Worm (Caenorhabditis elegans) whole organism, young adult: ENCODE measurements around the gene ttc-37.

Experiments used
- B0035.1 ChIP-seq: sonication (generic microtip); optimal IDR thresholded peaks from 2 replicates; lab custom pipeline; 2016; ENCODE audit warnings: missing genetic modification characterization, mild to moderate bottlenecking, missing compliant biosample characterization, missing genotype, missing genetic modification reagents
- C17E4.6 ChIP-seq: fragments of 200-800 bp; sonication (Bioruptor generic); IDR thresholded peaks from 2 replicates; pipeline ENCODE4 v1.3.6; 2022; ENCODE audit warnings: missing genetic modification reagents, missing genetic modification characterization, missing compliant biosample characterization
- F10E7.11 ChIP-seq: sonication (generic microtip); optimal IDR thresholded peaks from 2 replicates; lab custom pipeline; 2017; ENCODE audit warnings: mild to moderate bottlenecking, missing genetic modification characterization, moderate library complexity, missing compliant biosample characterization
- F23B12.7 ChIP-seq: sonication (generic microtip); optimal IDR thresholded peaks from 2 replicates; lab custom pipeline; 2017; ENCODE audit warnings: missing genetic modification characterization, mild to moderate bottlenecking, missing compliant biosample characterization, antibody characterized with exemption, moderate library complexity; ENCODE audit not compliant: insufficient read depth
- F37B4.10 ChIP-seq: fragments of 200-800 bp; sonication (Bioruptor generic); IDR thresholded peaks from 2 replicates; pipeline ENCODE4 v1.3.6; 2022; ENCODE audit warnings: missing genetic modification characterization, missing compliant biosample characterization
- F52B5.7 ChIP-seq: sonication (generic microtip); optimal IDR thresholded peaks from 2 replicates; lab custom pipeline; 2016; ENCODE audit warnings: mild to moderate bottlenecking, missing genetic modification characterization, missing compliant biosample characterization
- F55B11.4 ChIP-seq: sonication (generic microtip); optimal IDR thresholded peaks from 2 replicates; lab custom pipeline; 2016; ENCODE audit warnings: missing compliant biosample characterization, missing genetic modification characterization, borderline replicate concordance; ENCODE audit not compliant: insufficient read depth
- T26A5.8 ChIP-seq: sonication (generic microtip); optimal IDR thresholded peaks from 2 replicates; lab custom pipeline; 2016; ENCODE audit warnings: missing genetic modification characterization, missing compliant biosample characterization
- akir-1 ChIP-seq: fragments of 200-800 bp; sonication (Bioruptor generic); optimal IDR thresholded peaks from 2 replicates; lab custom pipeline; 2018; ENCODE audit warnings: mild to moderate bottlenecking, missing genetic modification characterization, moderate library complexity, missing compliant biosample characterization
- ama-1 ChIP-seq, 3 experiments: fragments of 150-350 bp in 1 of 3; sonication (generic microtip) in 2 of 3; optimal IDR thresholded peaks; 2 replicates each; lab custom pipeline; 2014 to 2018; ENCODE audit warnings: missing biosample characterization in 2 of 3, missing genetic modification characterization in 2 of 3, missing genetic modification reagents in 2 of 3
- aptf-3 ChIP-seq: fragments of 200-800 bp; sonication (Bioruptor generic); IDR thresholded peaks from 2 replicates; pipeline ENCODE4 v1.3.6; 2022; ENCODE audit warnings: missing genetic modification characterization, missing compliant biosample characterization
- athp-1 ChIP-seq: sonication (generic microtip); optimal IDR thresholded peaks from 2 replicates; lab custom pipeline; 2017; ENCODE audit warnings: mild to moderate bottlenecking, missing genetic modification characterization, missing compliant biosample characterization
- cebp-2 ChIP-seq: fragments of 200-800 bp; sonication (Bioruptor generic); IDR thresholded peaks from 2 replicates; pipeline ENCODE4 v1.3.6; 2022; ENCODE audit warnings: missing genetic modification characterization, missing compliant biosample characterization
- ceh-40 ChIP-seq: fragments of 200-800 bp; sonication (Bioruptor generic); IDR thresholded peaks from 2 replicates; pipeline ENCODE4 v1.3.6; 2022; ENCODE audit warnings: missing genetic modification characterization, missing compliant biosample characterization
- chd-7 ChIP-seq: sonication (generic microtip); optimal IDR thresholded peaks from 2 replicates; lab custom pipeline; 2016; ENCODE audit warnings: mild to moderate bottlenecking, missing genetic modification characterization, moderate library complexity, missing compliant biosample characterization
- egl-44 ChIP-seq: fragments of 200-800 bp; sonication (Bioruptor generic); IDR thresholded peaks from 2 replicates; pipeline ENCODE4 v1.3.6; 2022; ENCODE audit warnings: missing genetic modification reagents, missing genetic modification characterization, missing compliant biosample characterization
- ets-4 ChIP-seq: fragments of 200-800 bp; sonication (Bioruptor generic); optimal IDR thresholded peaks from 2 replicates; lab custom pipeline; 2018; ENCODE audit warnings: mild to moderate bottlenecking, missing genetic modification characterization, missing compliant biosample characterization
- fkh-3 ChIP-seq: sonication (generic microtip); optimal IDR thresholded peaks from 2 replicates; lab custom pipeline; 2016; ENCODE audit warnings: mild to moderate bottlenecking, missing genetic modification characterization, missing compliant biosample characterization
- gei-17 ChIP-seq: fragments of 200-800 bp; sonication (Bioruptor generic); optimal IDR thresholded peaks from 2 replicates; lab custom pipeline; 2018; ENCODE audit warnings: mild to moderate bottlenecking, missing genetic modification characterization, missing compliant biosample characterization
- hlh-12 ChIP-seq: sonication (generic microtip); optimal IDR thresholded peaks from 2 replicates; lab custom pipeline; 2016; ENCODE audit warnings: missing genetic modification characterization, missing compliant biosample characterization
- hlh-26 ChIP-seq: fragments of 200-800 bp; sonication (Bioruptor generic); conservative IDR thresholded peaks from 2 replicates; pipeline ENCODE4 v1.3.6; 2022; ENCODE audit warnings: missing genetic modification reagents, missing genetic modification characterization, missing compliant biosample characterization
- hmg-1.2 ChIP-seq: fragments of 200-800 bp; sonication (Bioruptor generic); IDR thresholded peaks from 2 replicates; pipeline ENCODE4 v1.3.6; 2022; ENCODE audit warnings: missing genetic modification reagents, missing genetic modification characterization, missing compliant biosample characterization
- hsf-1 ChIP-seq: fragments of 200-800 bp; sonication (Bioruptor generic); IDR thresholded peaks from 2 replicates; pipeline ENCODE4 v1.3.6; 2022; ENCODE audit warnings: missing genetic modification reagents, missing genetic modification characterization, missing compliant biosample characterization
- lin-26 ChIP-seq: fragments of 200-800 bp; sonication (Bioruptor generic); IDR thresholded peaks from 2 replicates; pipeline ENCODE4 v1.3.6; 2022; ENCODE audit warnings: missing genetic modification reagents, missing genetic modification characterization, missing compliant biosample characterization
- lin-35 ChIP-seq, 3 experiments: fragments of 150-350 bp in 2 of 3; sonication (generic microtip) in 1 of 3; optimal IDR thresholded peaks; 2 replicates each; lab custom pipeline; 2014 to 2018; ENCODE audit warnings: missing biosample characterization in 3 of 3, missing genetic modification characterization in 3 of 3, missing genetic modification reagents in 3 of 3
- madf-6 ChIP-seq: fragments of 200-800 bp; sonication (Bioruptor generic); IDR thresholded peaks from 2 replicates; pipeline ENCODE4 v1.3.6; 2022; ENCODE audit warnings: missing genetic modification reagents, missing genetic modification characterization, missing compliant biosample characterization
- mes-4 ChIP-seq: sonication (generic microtip); optimal IDR thresholded peaks from 2 replicates; lab custom pipeline; 2016; ENCODE audit warnings: missing genotype, missing genetic modification characterization, missing compliant biosample characterization
- mxl-1 ChIP-seq: sonication (generic microtip); optimal IDR thresholded peaks from 2 replicates; lab custom pipeline; 2016; ENCODE audit warnings: missing genetic modification characterization, missing compliant biosample characterization
- nhr-179 ChIP-seq: sonication (generic microtip); optimal IDR thresholded peaks from 2 replicates; lab custom pipeline; 2016; ENCODE audit warnings: mild to moderate bottlenecking, missing genetic modification characterization, missing compliant biosample characterization
- nhr-80 ChIP-seq: sonication (generic microtip); optimal IDR thresholded peaks from 2 replicates; lab custom pipeline; 2016; ENCODE audit warnings: missing genetic modification characterization, missing compliant biosample characterization
- pbrm-1 ChIP-seq: fragments of 200-800 bp; sonication (Bioruptor generic); IDR thresholded peaks from 2 replicates; pipeline ENCODE4 v1.3.6; 2022; ENCODE audit warnings: missing genetic modification reagents, missing genetic modification characterization, missing compliant biosample characterization
- rcor-1 ChIP-seq: fragments of 200-800 bp; sonication (Bioruptor generic); IDR thresholded peaks from 2 replicates; pipeline ENCODE4 v1.3.6; 2022; ENCODE audit warnings: missing genetic modification reagents, missing genetic modification characterization, missing compliant biosample characterization
- sdz-38 ChIP-seq: sonication (generic microtip); optimal IDR thresholded peaks from 2 replicates; lab custom pipeline; 2016; ENCODE audit warnings: missing genotype, missing genetic modification characterization, missing compliant biosample characterization
- snpc-3.4 ChIP-seq: sonication (generic microtip); optimal IDR thresholded peaks from 2 replicates; lab custom pipeline; 2017; ENCODE audit warnings: missing genetic modification characterization, mild to moderate bottlenecking, missing compliant biosample characterization, antibody characterized with exemption, moderate library complexity, missing genotype, missing genetic modification reagents
- tbp1 ChIP-seq: fragments of 200-800 bp; sonication (Bioruptor generic); optimal IDR thresholded peaks from 2 replicates; lab custom pipeline; 2018; ENCODE audit warnings: mild to moderate bottlenecking, missing genetic modification characterization, missing compliant biosample characterization
- tlf-1 ChIP-seq: fragments of 200-800 bp; sonication (Bioruptor generic); optimal IDR thresholded peaks from 2 replicates; lab custom pipeline; 2018; ENCODE audit warnings: mild to moderate bottlenecking, missing genetic modification characterization, missing compliant biosample characterization
- xnd-1 ChIP-seq: sonication (generic microtip); optimal IDR thresholded peaks from 2 replicates; lab custom pipeline; 2016; ENCODE audit warnings: missing genotype, missing genetic modification reagents, missing genetic modification characterization, missing compliant biosample characterization
- ztf-22 ChIP-seq: fragments of 200-800 bp; sonication (Bioruptor generic); optimal IDR thresholded peaks from 2 replicates; lab custom pipeline; 2018; ENCODE audit warnings: mild to moderate bottlenecking, missing genetic modification characterization, moderate library complexity, missing compliant biosample characterization
- ztf-25 ChIP-seq: fragments of 200-800 bp; sonication (Bioruptor generic); IDR thresholded peaks from 2 replicates; pipeline ENCODE4 v1.3.6; 2022; ENCODE audit warnings: missing genetic modification reagents, missing genetic modification characterization, missing compliant biosample characterization
- ztf-6 ChIP-seq: fragments of 200-800 bp; sonication (Bioruptor generic); IDR thresholded peaks from 2 replicates; pipeline ENCODE4 v1.3.6; 2022; ENCODE audit warnings: missing genetic modification reagents, missing genetic modification characterization, missing compliant biosample characterization

Gene ttc-37

DNA sequence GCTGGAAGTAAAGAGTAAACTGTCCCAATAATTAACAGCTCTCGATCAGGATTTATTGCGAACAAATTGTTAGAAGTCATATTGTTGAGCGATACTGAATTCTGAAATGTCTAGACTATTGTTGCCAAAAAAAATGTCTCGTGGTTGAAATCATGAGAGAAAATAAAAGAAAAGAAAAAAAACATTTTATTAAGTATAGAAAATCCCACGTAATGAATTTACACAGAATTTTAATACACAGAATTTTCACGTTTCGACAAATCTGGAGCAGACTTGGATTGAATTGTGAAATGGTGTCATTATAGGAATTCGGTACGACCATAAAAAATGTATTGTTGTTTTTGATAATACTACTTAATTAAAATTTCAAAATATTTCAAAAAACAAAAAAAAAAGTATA is 31.4 kb upstream of the ttc-37 start, which contains the start of gene srt-65:
TSS of gene srt-65 (minus strand) at position 101 of the 400 bp plus-strand sequence.
- TF ChIP-seq ets-4, result no peak
- no peak for TF ChIP-seq F10E7.11 (tag; lab: Kevin White, UChicago)
- TF ChIP-seq B0035.1, result no peak
- no peak for TF ChIP-seq madf-6
- no peak for TF ChIP-seq ceh-40 (GFP tag; lab: Robert Waterston, UW)
- TF ChIP-seq athp-1 (tag; lab: Kevin White, UChicago), result no peak
- no peak for TF ChIP-seq chd-7 (tag; lab: Kevin White, UChicago)
- no peak for TF ChIP-seq hmg-1.2 (GFP tag; lab: Robert Waterston, UW)
- no peak for TF ChIP-seq F37B4.10 (GFP tag; lab: Robert Waterston, UW)
- TF ChIP-seq hlh-26 (GFP tag; lab: Robert Waterston, UW), result no peak
- no peak for TF ChIP-seq gei-17 (GFP tag; lab: Kevin White, UChicago)
- no peak for TF ChIP-seq lin-26 (GFP tag; lab: Robert Waterston, UW)
- no peak for TF ChIP-seq nhr-179 (tag; lab: Kevin White, UChicago)
- TF ChIP-seq fkh-3 (tag; lab: Kevin White, UChicago), result no peak

DNA sequence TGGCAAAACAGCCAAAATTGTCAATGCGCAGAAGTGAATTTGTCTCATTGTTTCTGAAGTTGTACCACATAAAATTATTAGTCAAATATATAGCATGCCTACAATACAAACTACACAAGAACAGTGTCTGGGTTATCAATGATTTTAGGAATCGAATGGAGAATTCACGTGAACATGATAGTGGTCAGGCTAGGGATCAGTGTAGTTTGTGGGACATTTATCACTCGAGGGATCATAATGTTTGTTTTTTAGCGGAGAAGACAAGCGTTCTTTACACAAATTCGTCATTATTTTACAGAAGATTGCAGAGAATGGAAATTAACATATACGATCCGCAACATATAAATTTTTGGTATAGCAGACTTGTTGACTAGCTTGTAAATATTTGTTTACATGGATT is 27.1 kb upstream of the ttc-37 start, which contains the start of gene ugt-51:
TSS of gene ugt-51 (minus strand) at position 101 of the 400 bp plus-strand sequence.
- TF ChIP-seq ceh-40 (GFP tag; lab: Robert Waterston, UW), result no peak
- TF ChIP-seq lin-26 (GFP tag; lab: Robert Waterston, UW), result no peak
- no peak for TF ChIP-seq F23B12.7 (tag; lab: Kevin White, UChicago)
- TF ChIP-seq mes-4, result no peak
- TF ChIP-seq tbp1, result no peak
- no peak for TF ChIP-seq sdz-38 (tag; lab: Kevin White, UChicago)
- no peak for TF ChIP-seq B0035.1
- TF ChIP-seq hsf-1, result no peak
- no peak for TF ChIP-seq ztf-6
- no peak for TF ChIP-seq ama-1 (optimal IDR thresholded peaks at IDR 0.05; lab: Kevin White, UChicago)
- TF ChIP-seq ama-1 (GFP tag; optimal IDR thresholded peaks at IDR 0.05; lab: Kevin White, UChicago), result no peak
- no peak for TF ChIP-seq egl-44 (GFP tag; lab: Robert Waterston, UW)
- no peak for TF ChIP-seq ztf-25
- TF ChIP-seq, all 124 proteins: peak for 0

DNA sequence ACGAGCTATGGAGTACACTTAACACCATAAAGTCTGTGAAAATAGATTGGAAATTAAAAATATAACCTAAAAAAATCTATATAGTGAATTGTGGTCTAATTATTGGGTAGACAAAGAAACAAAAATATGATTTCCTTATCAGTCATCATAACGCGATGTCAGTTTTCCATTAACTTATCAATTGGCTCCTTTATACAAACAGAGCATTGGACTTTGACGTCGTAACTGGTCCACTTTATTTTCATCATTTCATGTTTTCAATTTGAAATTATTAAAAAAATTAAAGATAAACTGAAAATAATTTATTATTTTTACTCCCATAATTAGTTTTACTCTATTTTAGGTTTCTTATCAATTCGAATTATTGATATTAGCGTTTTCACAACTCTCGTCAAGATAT is 26.2 kb upstream of the ttc-37 start:
- TF ChIP-seq aptf-3 (no peak), nhr-80 (peak; percentile 13)

DNA sequence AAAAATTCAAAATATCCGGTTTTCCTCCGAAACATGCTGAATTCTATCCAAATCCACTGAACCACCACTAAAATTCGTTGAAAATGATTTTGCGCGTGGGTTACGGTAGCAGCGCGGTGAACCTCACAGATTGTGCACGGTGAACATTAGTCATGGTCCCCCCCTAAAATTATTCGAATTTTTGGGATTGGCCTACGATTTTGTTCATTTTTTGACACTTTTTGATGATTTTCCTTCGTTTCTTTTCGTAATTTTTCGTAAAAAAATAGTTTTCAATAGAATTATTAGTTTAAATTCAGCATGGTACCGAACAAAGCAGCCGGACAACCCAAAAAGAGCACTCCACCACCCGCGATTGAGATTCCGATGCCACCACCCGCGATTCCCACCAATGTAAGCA is 22.7 kb upstream of the ttc-37 start, which contains the start of gene C03A7.2:
TSS of gene C03A7.2 (plus strand) at position 301 of the 400 bp plus-strand sequence.
- TF ChIP-seq nhr-80 (no peak), madf-6 (no peak), cebp-2 (GFP tag; lab: Robert Waterston, UW) (no peak), C17E4.6 (GFP tag; lab: Robert Waterston, UW) (no peak), hlh-12 (tag; lab: Kevin White, UChicago) (no peak), pbrm-1 (GFP tag; lab: Robert Waterston, UW) (no peak), tlf-1 (GFP tag; lab: Kevin White, UChicago) (no peak), fkh-3 (tag; lab: Kevin White, UChicago) (no peak), ztf-22 (GFP tag; lab: Kevin White, UChicago) (no peak), lin-35 (GFP tag; optimal IDR thresholded peaks at IDR 0.05; lab: Kevin White, UChicago) (no peak), akir-1 (GFP tag; lab: Kevin White, UChicago) (no peak), snpc-3.4 (tag; lab: Kevin White, UChicago) (no peak), rcor-1 (GFP tag; lab: Robert Waterston, UW) (no peak), F55B11.4 (tag; lab: Kevin White, UChicago) (no peak), athp-1 (tag; lab: Kevin White, UChicago) (no peak), xnd-1 (tag; lab: Kevin White, UChicago) (no peak), F52B5.7 (tag; lab: Kevin White, UChicago) (no peak), T26A5.8 (tag; lab: Kevin White, UChicago) (no peak), mxl-1 (tag; lab: Kevin White, UChicago) (no peak)
